Worm (Caenorhabditis elegans) whole organism, L2 larva: ENCODE measurements around the gene F47C12.8.

Source experiments
- nhr-237 ChIP-seq: fragments of 150-350 bp; optimal IDR thresholded peaks from 2 replicates; lab custom pipeline; 2014; ENCODE audit warnings: missing biosample characterization, missing genetic modification characterization
- snpc-4 ChIP-seq: fragments of 150-350 bp; optimal IDR thresholded peaks from 2 replicates; lab custom pipeline; 2014; ENCODE audit warnings: missing biosample characterization, missing genetic modification characterization
- unc-39 ChIP-seq: fragments of 150-350 bp; optimal IDR thresholded peaks from 2 replicates; lab custom pipeline; 2014; ENCODE audit warnings: missing biosample characterization, missing genetic modification characterization
- unc-62 ChIP-seq: fragments of 150-350 bp; optimal IDR thresholded peaks from 2 replicates; lab custom pipeline; 2014; ENCODE audit warnings: missing biosample characterization, missing genetic modification reagents, missing genetic modification characterization
- zag-1 ChIP-seq: fragments of 150-350 bp; optimal IDR thresholded peaks from 2 replicates; lab custom pipeline; 2014; ENCODE audit warnings: missing biosample characterization, missing genetic modification characterization

- no peak for TF ChIP-seq unc-62 (GFP tag; lab: Kevin White, UChicago)
- TF ChIP-seq snpc-4 (tag; lab: Kevin White, UChicago) = no peak
- TF ChIP-seq unc-39 (tag; lab: Kevin White, UChicago) = no peak
- no peak for TF ChIP-seq nhr-237 (tag; lab: Kevin White, UChicago)
- TF ChIP-seq zag-1 (tag; lab: Kevin White, UChicago) = no peak
Observed at ce11 chrIV:3988638-3989152, 9.7 kb downstream of the F47C12.8 start, which contains the start of gene clec-78.
